Fruit fly (Drosophila melanogaster) whole organism, pupa: ENCODE results near the gene CG15373.

Experiments used
- CG13204 ChIP-seq: fragments of 200-800 bp; sonication (Bioruptor generic); optimal IDR thresholded peaks from 2 replicates; lab custom pipeline; 2018; ENCODE audit warnings: missing biosample characterization, mild to moderate bottlenecking, missing genetic modification characterization, moderate library complexity
- CG14655 ChIP-seq: fragments of 200-800 bp; sonication (Bioruptor generic); optimal IDR thresholded peaks from 3 replicates; lab custom pipeline; 2017; ENCODE audit warnings: mild to moderate bottlenecking, missing biosample characterization, missing genetic modification reagents, missing genetic modification characterization
- CG4496 ChIP-seq: fragments of 200-800 bp; sonication (Bioruptor generic); IDR thresholded peaks from 3 replicates; pipeline ENCODE4 v1.3.6; 2022; ENCODE audit warnings: missing biosample characterization, missing genetic modification characterization
- Ets98B ChIP-seq: fragments of 200-800 bp; sonication (Bioruptor generic); IDR thresholded peaks from 2 replicates; pipeline ENCODE4 v1.3.6; 2022; ENCODE audit warnings: missing biosample characterization, missing genetic modification characterization
- Pif1A ChIP-seq: fragments of 200-800 bp; sonication (Bioruptor generic); optimal IDR thresholded peaks from 3 replicates; lab custom pipeline; 2016; ENCODE audit warnings: missing biosample characterization, missing genetic modification characterization

DNA sequence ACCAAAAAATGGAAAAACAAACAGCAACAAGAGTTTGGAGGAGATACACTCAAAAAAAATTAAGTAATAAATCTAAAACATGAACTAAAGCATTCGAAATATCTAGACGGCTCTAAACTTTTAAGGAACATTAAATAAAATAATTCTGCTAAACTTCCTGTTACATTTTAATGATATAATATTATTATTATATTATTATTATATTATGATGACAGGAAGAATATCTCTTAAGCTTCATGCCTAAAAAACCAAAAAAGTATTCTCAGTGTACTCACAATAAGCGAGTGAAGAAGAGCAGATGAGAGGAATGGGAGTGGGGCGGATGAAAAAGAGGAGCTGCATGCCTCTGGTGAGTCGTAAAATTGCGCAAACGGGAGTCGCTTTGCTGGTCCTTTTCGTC is 14.3 kb downstream of the CG15373 start:
- TF ChIP-seq Pif1A (GFP tag; lab: Kevin White, UChicago) (no peak), CG13204 (no peak), CG14655 (no peak), Ets98B (no peak), CG4496 (GFP tag; lab: Robert Waterston, UW) (no peak)
